Fruit fly (Drosophila melanogaster): ENCODE results near the gene CG42748.

The CG42748 gene

DNA sequence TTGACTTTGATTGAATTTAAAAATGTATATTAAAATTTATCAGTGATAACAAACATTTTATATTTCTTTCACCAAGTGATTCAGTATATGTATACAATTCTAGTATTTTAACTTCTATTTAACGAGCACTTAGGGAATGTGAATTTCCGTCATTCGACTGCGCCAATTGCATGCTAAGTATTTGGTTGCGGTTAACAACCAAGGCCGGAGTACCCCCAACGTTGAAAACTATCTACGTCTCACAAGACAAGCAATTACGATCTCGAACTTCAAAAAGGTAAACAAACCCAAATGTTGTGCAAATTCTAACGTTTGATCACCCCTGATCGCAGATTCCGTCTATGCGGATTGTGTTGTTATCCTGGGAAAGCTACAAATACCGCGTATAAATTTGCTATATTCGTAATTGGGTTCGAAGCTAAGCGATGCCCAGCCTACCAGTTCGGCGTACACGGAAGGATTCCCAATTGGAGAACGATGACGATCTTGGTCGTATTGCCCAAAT lies at the start of gene CG42748:
Gene CG42748 (plus strand): TSS at position 51 of the 505 bp plus-strand sequence.
- TF ChIP-seq usp (GFP tag; optimal IDR thresholded peaks at IDR 0.05) = no peak
- no peak for TF ChIP-seq Dll (optimal IDR thresholded peaks at IDR 0.05)
- TF ChIP-seq psq (optimal IDR thresholded peaks at IDR 0.05) = no peak
- no peak for TF ChIP-seq CG8478 (optimal IDR thresholded peaks at IDR 0.05)
- no peak for TF ChIP-seq EcR (GFP tag; optimal IDR thresholded peaks at IDR 0.05)
- no peak for TF ChIP-seq pan (optimal IDR thresholded peaks at IDR 0.05)

DNA sequence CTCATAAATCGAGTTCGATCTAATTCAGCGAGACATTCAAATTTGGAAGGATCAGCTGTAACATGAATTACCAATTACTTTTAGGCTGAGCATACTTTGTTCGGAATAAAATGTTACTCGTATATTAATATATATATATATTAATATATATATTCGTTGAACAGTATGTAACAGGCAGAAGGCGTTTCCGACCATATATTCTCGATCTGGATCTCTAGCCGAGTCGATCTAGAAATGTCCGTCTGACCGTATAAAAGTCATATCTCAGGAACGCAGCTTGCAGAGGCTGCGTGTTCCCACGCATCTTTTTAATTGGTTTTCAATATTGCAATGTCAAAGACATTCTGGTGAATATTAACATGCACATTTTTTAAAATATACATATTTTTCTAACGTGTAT lies 26.7 kb upstream of the CG42748 start, which contains the start of gene tplus3b:
Gene tplus3b (minus strand): TSS at position 101 of the 400 bp plus-strand sequence.
- TF ChIP-seq psq (optimal IDR thresholded peaks at IDR 0.05) (no peak), usp (GFP tag; optimal IDR thresholded peaks at IDR 0.05) (no peak)

DNA sequence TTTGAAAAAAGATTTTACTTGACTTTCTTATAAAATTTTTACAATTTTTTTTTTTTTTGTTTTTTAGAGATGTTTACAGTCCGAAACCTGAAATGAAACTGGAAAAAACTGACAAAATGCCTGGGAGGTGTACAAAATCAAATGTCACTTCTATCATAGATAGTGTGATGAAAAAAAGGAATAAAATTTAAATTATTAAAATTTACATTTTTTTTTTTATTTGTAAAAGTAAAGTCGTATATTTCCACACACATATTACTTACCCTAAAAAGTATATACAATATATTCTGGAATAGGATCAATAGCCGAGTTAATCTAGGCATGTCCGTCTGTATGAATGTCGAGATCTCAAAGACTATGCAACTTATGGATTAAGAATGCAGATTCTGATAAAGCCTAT lies 25.6 kb upstream of the CG42748 start, which contains the start of gene CG15219:
Gene CG15219 (minus strand): TSS at position 101 of the 400 bp plus-strand sequence.
- no peak for TF ChIP-seq Dll (optimal IDR thresholded peaks at IDR 0.05)
- TF ChIP-seq pan (optimal IDR thresholded peaks at IDR 0.05) = no peak
- no peak for TF ChIP-seq usp (GFP tag; optimal IDR thresholded peaks at IDR 0.05)
- no peak for TF ChIP-seq psq (optimal IDR thresholded peaks at IDR 0.05)
- TF ChIP-seq EcR (GFP tag; optimal IDR thresholded peaks at IDR 0.05) = no peak
- no peak for TF ChIP-seq CG8478 (optimal IDR thresholded peaks at IDR 0.05)

DNA sequence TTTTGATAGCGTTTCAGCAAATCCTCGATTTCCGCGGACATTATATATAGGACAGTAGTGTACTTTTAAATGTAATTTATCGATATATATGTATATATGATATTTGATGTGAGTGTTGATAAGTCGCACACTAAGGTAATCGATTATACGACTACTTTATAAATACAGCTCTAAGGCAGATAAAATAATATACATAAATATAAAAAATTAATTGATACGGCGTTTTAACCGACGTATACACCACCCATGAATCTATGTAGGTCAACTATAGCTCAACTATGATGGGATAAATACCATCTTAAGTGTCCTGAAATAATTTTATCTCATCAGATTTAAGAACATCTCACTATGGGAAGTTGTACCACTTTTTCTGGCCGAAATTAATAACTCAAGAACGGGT lies 23.8 kb upstream of the CG42748 start, which contains the start of gene CG10834:
Gene CG10834 (minus strand): TSS at position 101 of the 400 bp plus-strand sequence.
- TF ChIP-seq psq (optimal IDR thresholded peaks at IDR 0.05) = no peak
- TF ChIP-seq CG8478 (optimal IDR thresholded peaks at IDR 0.05) = no peak
- no peak for TF ChIP-seq Dll (optimal IDR thresholded peaks at IDR 0.05)

DNA sequence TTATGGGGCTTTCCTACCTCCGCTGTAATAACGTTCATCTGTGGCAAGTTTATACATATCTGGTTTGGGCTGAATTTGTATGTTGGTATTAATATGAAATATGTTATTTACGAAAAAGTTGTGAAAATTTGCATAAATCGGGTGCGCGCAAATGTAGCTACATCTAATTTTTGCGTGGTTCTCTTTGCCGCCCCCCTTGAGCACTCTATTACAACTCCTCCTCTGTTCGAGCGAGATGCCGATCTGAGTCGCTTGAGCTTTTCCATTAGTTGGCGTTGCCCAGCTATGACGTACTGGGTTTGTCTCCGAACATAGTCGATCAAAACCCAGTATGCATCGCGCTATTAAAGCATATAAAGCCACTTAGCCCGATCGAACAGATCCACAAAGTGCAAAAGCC lies 22.4 kb upstream of the CG42748 start, which contains the start of gene CG6675:
Gene CG6675 (plus strand): TSS at position 301 of the 400 bp plus-strand sequence.
- TF ChIP-seq pan (optimal IDR thresholded peaks at IDR 0.05) (no peak), Dll (optimal IDR thresholded peaks at IDR 0.05) (no peak)

DNA sequence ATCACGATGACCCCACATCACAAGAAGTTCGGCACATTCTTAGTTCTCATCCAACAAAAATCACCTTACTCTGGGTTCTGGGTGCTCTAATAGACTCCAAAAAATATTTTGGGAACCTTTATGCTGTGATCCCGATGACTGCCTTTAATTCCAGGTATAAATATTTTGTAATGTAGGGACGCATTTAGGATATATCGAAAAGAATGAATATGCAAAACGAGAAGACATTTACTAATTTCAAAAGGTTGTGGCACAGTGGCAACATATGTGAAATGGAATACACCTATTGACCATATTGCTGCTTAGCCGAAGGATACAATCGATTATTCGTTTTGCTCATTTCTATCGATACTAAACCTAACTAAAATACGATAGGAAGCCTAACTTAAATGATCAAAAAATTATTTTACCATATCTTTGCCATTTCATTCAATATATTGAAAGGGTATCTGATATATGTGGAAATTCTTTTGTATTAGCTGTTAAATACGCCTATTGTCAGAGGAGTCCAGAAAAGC lies 10.1 kb upstream of the CG42748 start, which contains the start of gene CG3651:
Gene CG3651 (plus strand): TSS at position 468 of the 518 bp plus-strand sequence.
- TF ChIP-seq psq (optimal IDR thresholded peaks at IDR 0.05) (no peak), Dll (optimal IDR thresholded peaks at IDR 0.05) (no peak), EcR (GFP tag; optimal IDR thresholded peaks at IDR 0.05) (no peak), CG8478 (optimal IDR thresholded peaks at IDR 0.05) (no peak), usp (GFP tag; optimal IDR thresholded peaks at IDR 0.05) (no peak), pan (optimal IDR thresholded peaks at IDR 0.05) (no peak)

DNA sequence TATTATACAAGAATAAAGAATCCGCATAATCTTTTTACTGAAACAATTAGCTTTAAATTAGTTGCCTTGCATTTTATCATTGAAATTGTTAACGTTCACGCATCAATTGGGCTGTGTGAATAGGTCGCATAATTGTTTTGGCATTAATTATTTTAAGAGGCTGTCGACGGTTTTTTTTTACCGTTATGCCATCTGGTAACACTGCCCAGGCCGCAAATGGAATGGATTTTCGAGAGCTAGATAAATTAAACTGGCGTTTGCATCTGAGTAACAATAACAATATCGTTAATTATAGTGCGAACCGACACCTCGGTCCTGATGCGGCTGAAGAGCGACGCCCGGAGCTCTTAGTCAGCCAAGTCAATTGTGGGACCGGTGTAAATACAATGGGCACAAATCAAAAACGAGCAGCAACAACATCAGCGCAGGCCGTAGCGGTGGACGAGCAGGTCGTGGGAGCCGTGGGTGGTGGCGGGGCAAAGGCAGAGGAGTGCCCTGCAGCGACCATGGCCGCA lies 9.3 kb upstream of the CG42748 start:
- TF ChIP-seq EcR (GFP tag; optimal IDR thresholded peaks at IDR 0.05) = no peak
- TF ChIP-seq psq (optimal IDR thresholded peaks at IDR 0.05) = no peak
- no peak for TF ChIP-seq Dll (optimal IDR thresholded peaks at IDR 0.05)
- no peak for TF ChIP-seq CG8478 (optimal IDR thresholded peaks at IDR 0.05)
- TF ChIP-seq usp (GFP tag; optimal IDR thresholded peaks at IDR 0.05) = no peak
- no peak for TF ChIP-seq pan (optimal IDR thresholded peaks at IDR 0.05)

DNA sequence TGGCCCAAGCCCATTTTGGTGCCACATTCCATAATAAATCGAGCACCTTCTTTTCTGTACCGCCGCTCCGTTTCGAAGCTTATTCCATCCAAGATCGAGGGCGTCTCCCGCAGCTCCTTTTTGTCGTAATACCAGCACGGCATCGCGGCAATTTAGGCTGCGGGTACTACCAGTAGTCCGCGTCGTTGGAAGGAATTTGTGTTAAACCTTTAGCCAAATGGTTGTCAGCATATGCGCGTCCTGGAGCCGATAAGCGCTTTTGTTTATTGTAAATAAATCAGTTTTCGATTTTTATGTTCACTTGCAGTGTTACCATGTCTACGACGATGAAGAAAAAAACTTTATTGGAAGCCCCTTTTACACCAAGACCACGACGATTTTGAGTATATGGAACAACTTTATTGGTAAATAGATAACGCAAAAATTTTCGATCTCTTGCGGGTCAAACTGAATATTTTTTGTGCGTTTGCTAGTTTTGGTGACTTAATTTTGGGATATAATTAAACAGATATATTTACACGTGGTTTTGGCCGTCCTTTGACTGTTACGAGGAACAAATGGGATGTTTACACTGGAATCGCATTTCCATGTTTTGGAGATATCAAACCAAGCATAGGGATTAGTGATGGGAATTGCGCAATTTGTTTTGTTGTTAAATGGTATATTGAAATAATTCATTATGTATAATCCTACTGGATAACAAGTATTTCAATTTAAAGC lies 1.3 kb upstream of the CG42748 start, which contains the start of gene CycK:
Gene CycK (minus strand): TSS at position 562 of the 720 bp plus-strand sequence.
- TF ChIP-seq CG8478 (optimal IDR thresholded peaks at IDR 0.05) = no peak
- no peak for TF ChIP-seq Dll (optimal IDR thresholded peaks at IDR 0.05)
- TF ChIP-seq pan (optimal IDR thresholded peaks at IDR 0.05) = no peak
- TF ChIP-seq usp (GFP tag; optimal IDR thresholded peaks at IDR 0.05) = no peak
- no peak for TF ChIP-seq psq (optimal IDR thresholded peaks at IDR 0.05)
- no peak for TF ChIP-seq EcR (GFP tag; optimal IDR thresholded peaks at IDR 0.05)

DNA sequence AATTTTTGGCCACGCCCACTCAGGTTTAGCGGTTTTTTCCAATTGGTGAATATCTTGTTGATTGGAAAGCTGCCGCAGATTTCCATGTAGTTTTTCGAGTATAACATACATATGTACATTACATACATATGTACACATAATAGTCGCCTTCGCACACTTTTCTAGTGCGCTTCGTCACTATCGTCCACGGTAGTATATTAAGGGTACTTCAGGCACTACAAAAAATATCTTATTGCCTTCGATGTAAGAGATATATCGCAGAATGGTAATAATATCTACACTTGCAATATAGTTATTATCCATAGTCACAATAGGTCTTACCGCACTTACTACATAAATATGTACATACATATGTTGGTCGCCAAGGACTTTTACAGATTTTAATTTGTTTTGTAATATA lies 2.0 kb downstream of the CG42748 start:
- TF ChIP-seq CG8478 (optimal IDR thresholded peaks at IDR 0.05) = no peak
- TF ChIP-seq usp (GFP tag; optimal IDR thresholded peaks at IDR 0.05) = no peak
- no peak for TF ChIP-seq EcR (GFP tag; optimal IDR thresholded peaks at IDR 0.05)
- no peak for TF ChIP-seq pan (optimal IDR thresholded peaks at IDR 0.05)
- TF ChIP-seq psq (optimal IDR thresholded peaks at IDR 0.05) = no peak

DNA sequence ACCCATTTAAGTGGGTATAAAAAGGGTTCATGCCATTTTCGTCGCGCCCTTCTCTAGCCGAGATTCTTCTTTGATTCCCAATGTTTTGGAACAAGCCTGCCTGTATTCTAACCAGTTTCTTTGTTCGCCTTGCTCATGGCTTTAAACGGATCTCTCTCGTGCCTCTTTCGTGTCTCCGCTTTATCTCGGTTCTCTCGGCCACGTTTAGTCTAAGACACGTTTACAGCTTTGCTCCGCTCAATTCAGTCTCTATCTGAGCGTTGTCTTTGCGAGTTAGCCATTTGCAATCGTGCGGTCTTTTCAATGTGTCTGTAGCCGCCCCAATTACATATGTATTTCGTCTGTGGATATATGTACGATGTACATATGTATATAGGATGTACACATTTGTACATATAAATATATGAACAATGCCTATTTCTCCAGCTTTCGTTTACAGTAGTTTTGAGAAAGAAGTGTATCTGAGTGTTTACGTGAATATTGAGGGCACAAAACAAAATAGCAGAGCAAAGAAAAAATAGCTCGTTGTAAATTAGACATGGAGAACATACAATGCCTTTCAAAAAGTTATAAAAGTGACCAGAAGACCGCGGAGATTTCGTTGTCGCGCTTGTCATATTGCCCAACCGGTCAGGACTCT lies 3.2 kb downstream of the CG42748 start:
- TF ChIP-seq usp (GFP tag; optimal IDR thresholded peaks at IDR 0.05) = no peak

DNA sequence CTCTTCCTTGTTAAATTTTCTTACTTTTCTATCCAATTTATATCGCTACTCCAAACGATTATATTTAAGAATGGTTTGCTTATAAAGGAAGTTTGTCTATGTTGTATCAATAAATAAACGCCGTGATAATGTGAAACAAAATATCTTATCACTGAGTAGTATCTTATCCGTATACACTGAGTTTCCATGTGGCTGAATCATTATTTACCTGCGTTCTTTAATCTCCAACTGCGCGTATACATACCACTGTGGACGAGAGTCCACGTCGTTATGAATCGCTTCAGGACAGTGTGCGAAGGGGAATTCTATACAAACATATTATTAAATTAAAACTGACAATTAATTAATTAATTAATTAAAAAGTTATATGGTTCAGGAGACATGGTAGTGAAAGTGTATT lies 8.3 kb downstream of the CG42748 start:
- TF ChIP-seq EcR (GFP tag; optimal IDR thresholded peaks at IDR 0.05) (no peak), usp (GFP tag; optimal IDR thresholded peaks at IDR 0.05) (no peak), CG8478 (optimal IDR thresholded peaks at IDR 0.05) (no peak), pan (optimal IDR thresholded peaks at IDR 0.05) (no peak), Dll (optimal IDR thresholded peaks at IDR 0.05) (no peak), psq (optimal IDR thresholded peaks at IDR 0.05) (no peak)

DNA sequence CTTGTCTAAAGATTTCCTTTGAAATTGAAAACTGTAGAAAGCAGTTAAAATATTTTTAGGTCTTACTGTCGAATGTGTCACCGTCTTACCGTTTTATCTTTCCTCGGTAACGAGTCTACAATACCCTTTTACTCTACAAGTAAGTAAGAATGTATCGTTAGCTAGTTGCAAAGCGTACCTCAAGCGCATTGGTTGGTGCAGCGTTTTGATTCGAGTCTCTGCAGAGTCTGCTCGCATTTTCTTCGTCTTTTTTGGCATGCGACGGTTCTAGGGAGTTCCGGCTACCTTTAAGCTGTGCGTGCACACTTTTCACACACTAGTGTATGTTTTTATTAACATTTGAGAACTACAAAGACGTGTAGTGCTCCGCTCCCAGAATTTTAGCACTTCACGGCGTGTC lies 8.9 kb downstream of the CG42748 start:
- TF ChIP-seq psq (optimal IDR thresholded peaks at IDR 0.05) (no peak), CG8478 (optimal IDR thresholded peaks at IDR 0.05) (no peak), EcR (GFP tag; optimal IDR thresholded peaks at IDR 0.05) (no peak), pan (optimal IDR thresholded peaks at IDR 0.05) (no peak), Dll (optimal IDR thresholded peaks at IDR 0.05) (no peak), usp (GFP tag; optimal IDR thresholded peaks at IDR 0.05) (no peak)

All from whole organism.